Worm (Caenorhabditis elegans) whole organism, midembryonic: Measurements from ENCODE around the gene srxa-7.

Experiments
- cog-1 ChIP-seq: sonication (generic microtip); optimal IDR thresholded peaks from 2 replicates; lab custom pipeline; 2016; ENCODE audit warnings: missing genetic modification characterization, missing compliant biosample characterization
- flt-1 ChIP-seq: fragments of 200-800 bp; sonication (Bioruptor generic); IDR thresholded peaks from 2 replicates; pipeline ENCODE4 v1.3.6; 2022; ENCODE audit warnings: missing genetic modification characterization, missing compliant biosample characterization
- klf-2 ChIP-seq: fragments of 200-800 bp; sonication (Bioruptor generic); conservative IDR thresholded peaks from 2 replicates; pipeline ENCODE4 v1.3.6; 2022; ENCODE audit warnings: missing genetic modification reagents, missing genetic modification characterization, missing compliant biosample characterization
- ztf-23 ChIP-seq: fragments of 200-800 bp; sonication (Bioruptor generic); IDR thresholded peaks from 2 replicates; pipeline ENCODE4 v1.3.6; 2022; ENCODE audit warnings: missing genetic modification reagents, missing genetic modification characterization, missing compliant biosample characterization
- ztf-29 ChIP-seq: fragments of 200-800 bp; sonication (Bioruptor generic); IDR thresholded peaks from 2 replicates; pipeline ENCODE4 v1.3.6; 2022; ENCODE audit warnings: missing genetic modification reagents, missing genetic modification characterization, missing compliant biosample characterization

ce11 chrV:16356798-16357197, 49.4 kb downstream of the srxa-7 start:
- TF ChIP-seq cog-1 (tag; lab: Kevin White, UChicago) = no peak
- TF ChIP-seq klf-2 = no peak
- TF ChIP-seq ztf-29 (GFP tag; lab: Robert Waterston, UW) = no peak
- TF ChIP-seq flt-1 (GFP tag; lab: Robert Waterston, UW) = no peak
- TF ChIP-seq ztf-23 (GFP tag; lab: Robert Waterston, UW) = no peak
